Worm (Caenorhabditis elegans) whole organism, L1 larva: ENCODE data around the gene M05D6.2.

Source experiments
- C04F5.9 ChIP-seq: sonication (generic microtip); optimal IDR thresholded peaks from 2 replicates; lab custom pipeline; 2016; ENCODE audit warnings: missing genetic modification characterization, missing compliant biosample characterization
- C16A3.4 ChIP-seq: fragments of 150-350 bp; optimal IDR thresholded peaks from 2 replicates; lab custom pipeline; 2014; ENCODE audit warnings: missing biosample characterization, missing genetic modification characterization
- F16B12.6 ChIP-seq: fragments of 150-350 bp; optimal IDR thresholded peaks from 2 replicates; lab custom pipeline; 2014; ENCODE audit warnings: missing biosample characterization, missing genetic modification characterization
- Y116A8C.19 ChIP-seq: sonication (generic microtip); optimal IDR thresholded peaks from 2 replicates; lab custom pipeline; 2016; ENCODE audit warnings: missing compliant biosample characterization, missing genetic modification characterization, borderline replicate concordance
- aha-1 ChIP-seq: fragments of 150-350 bp; optimal IDR thresholded peaks from 2 replicates; lab custom pipeline; 2014; ENCODE audit warnings: missing biosample characterization, missing genetic modification characterization
- alr-1 ChIP-seq: fragments of 200-800 bp; sonication (Bioruptor generic); optimal IDR thresholded peaks from 2 replicates; lab custom pipeline; 2018; ENCODE audit warnings: borderline replicate concordance, mild to moderate bottlenecking, missing genetic modification characterization, missing compliant biosample characterization
- aly-2 ChIP-seq: fragments of 150-350 bp; optimal IDR thresholded peaks from 2 replicates; lab custom pipeline; 2014; ENCODE audit warnings: missing biosample characterization, missing genetic modification characterization
- blmp-1 ChIP-seq: fragments of 150-350 bp; optimal IDR thresholded peaks from 2 replicates; lab custom pipeline; 2014; ENCODE audit warnings: missing biosample characterization, missing genetic modification characterization
- ceh-82 ChIP-seq, 3 experiments: fragments of 150-350 bp in 1 of 3; sonication (generic microtip) in 2 of 3; optimal IDR thresholded peaks; 2 replicates each; lab custom pipeline; 2014 to 2017; ENCODE audit warnings: missing biosample characterization in 3 of 3, missing genetic modification characterization in 3 of 3
- dpl-1 ChIP-seq, 3 experiments: fragments of 150-350 bp in 2 of 3; sonication (generic microtip) in 1 of 3; optimal IDR thresholded peaks; 2 replicates each; lab custom pipeline; 2014 to 2017; ENCODE audit warnings: missing biosample characterization in 3 of 3, missing genetic modification characterization in 3 of 3, missing genetic modification reagents in 3 of 3
- efl-1 ChIP-seq, 4 experiments: fragments of 150-350 bp; optimal IDR thresholded peaks in 3 of 4; peaks in 1 of 4; 1 replicate in 1 of 4; 2 replicates in 3 of 4; lab custom pipeline; 2014; ENCODE audit warnings: missing biosample characterization in 2 of 4, missing genetic modification characterization in 2 of 4, missing genetic modification reagents in 2 of 4
- egl-27 ChIP-seq, 2 experiments: fragments of 150-350 bp in 1 of 2; sonication (generic microtip); optimal IDR thresholded peaks; 3 replicates each; lab custom pipeline; 2017 to 2018; ENCODE audit warnings: missing biosample characterization in 2 of 2, missing genetic modification characterization in 2 of 2, missing genetic modification reagents in 2 of 2
- elt-2 ChIP-seq: sonication (generic microtip); optimal IDR thresholded peaks from 2 replicates; lab custom pipeline; 2016; ENCODE audit warnings: missing genetic modification characterization, mild to moderate bottlenecking, inconsistent platforms, missing compliant biosample characterization, missing genetic modification reagents
- fkh-10 ChIP-seq: sonication (generic microtip); optimal IDR thresholded peaks from 2 replicates; lab custom pipeline; 2017; ENCODE audit warnings: missing biosample characterization, missing genetic modification reagents, missing genetic modification characterization
- fkh-8 ChIP-seq: sonication (generic microtip); optimal IDR thresholded peaks from 2 replicates; lab custom pipeline; 2016; ENCODE audit warnings: mild to moderate bottlenecking, missing genetic modification characterization, missing compliant biosample characterization
- fos-1 ChIP-seq: fragments of 150-350 bp; optimal IDR thresholded peaks from 2 replicates; lab custom pipeline; 2014; ENCODE audit warnings: missing biosample characterization, missing genetic modification characterization
- hlh-4 ChIP-seq: sonication (generic microtip); optimal IDR thresholded peaks from 2 replicates; lab custom pipeline; 2016; ENCODE audit warnings: mild to moderate bottlenecking, missing genetic modification characterization, missing compliant biosample characterization
- hpl-2 ChIP-seq: fragments of 150-350 bp; optimal IDR thresholded peaks from 2 replicates; lab custom pipeline; 2014; ENCODE audit warnings: missing biosample characterization, missing genetic modification reagents, missing genetic modification characterization
- isw-1 ChIP-seq: fragments of 200-800 bp; sonication (Bioruptor generic); IDR thresholded peaks from 2 replicates; pipeline ENCODE4 v1.3.6; 2022; ENCODE audit warnings: missing genetic modification characterization, missing compliant biosample characterization
- lin-14 ChIP-seq: fragments of 200-800 bp; sonication (Bioruptor generic); optimal IDR thresholded peaks from 2 replicates; lab custom pipeline; 2018; ENCODE audit warnings: mild to moderate bottlenecking, missing genetic modification characterization, moderate library complexity, missing compliant biosample characterization
- lin-15B ChIP-seq: fragments of 150-350 bp; sonication (generic microtip); optimal IDR thresholded peaks from 3 replicates; lab custom pipeline; 2014; ENCODE audit warnings: missing biosample characterization, missing genetic modification characterization
- lin-35 ChIP-seq, 2 experiments: fragments of 150-350 bp; optimal IDR thresholded peaks; 2 replicates each; lab custom pipeline; 2014; ENCODE audit warnings: missing biosample characterization in 2 of 2, missing genetic modification characterization in 2 of 2, missing genetic modification reagents in 2 of 2
- lin-39 ChIP-seq: fragments of 150-350 bp; optimal IDR thresholded peaks from 2 replicates; lab custom pipeline; 2014; ENCODE audit warnings: missing biosample characterization, missing genetic modification reagents, missing genetic modification characterization
- lsy-2 ChIP-seq, 2 experiments: fragments of 150-350 bp; optimal IDR thresholded peaks; 2 replicates each; lab custom pipeline; 2014; ENCODE audit warnings: missing biosample characterization in 2 of 2, missing genetic modification characterization in 2 of 2
- mdl-1 ChIP-seq, 2 experiments: fragments of 150-350 bp; optimal IDR thresholded peaks; 2 replicates each; lab custom pipeline; 2014 to 2017; ENCODE audit warnings: missing biosample characterization in 2 of 2, missing genetic modification characterization in 2 of 2, inconsistent platforms in 1 of 2
- mep-1 ChIP-seq: fragments of 150-350 bp; optimal IDR thresholded peaks from 2 replicates; lab custom pipeline; 2014; ENCODE audit warnings: missing biosample characterization, missing genetic modification characterization
- nhr-11 ChIP-seq: fragments of 150-350 bp; optimal IDR thresholded peaks from 2 replicates; lab custom pipeline; 2014; ENCODE audit warnings: missing biosample characterization, missing genetic modification characterization
- nhr-12 ChIP-seq: sonication (generic microtip); optimal IDR thresholded peaks from 2 replicates; lab custom pipeline; 2017; ENCODE audit warnings: missing biosample characterization, missing genetic modification characterization
- nhr-20 ChIP-seq: sonication (generic microtip); optimal IDR thresholded peaks from 2 replicates; lab custom pipeline; 2016; ENCODE audit warnings: mild to moderate bottlenecking, missing genetic modification characterization, missing compliant biosample characterization
- nhr-47 ChIP-seq: sonication (generic microtip); optimal IDR thresholded peaks from 2 replicates; lab custom pipeline; 2016; ENCODE audit warnings: mild to moderate bottlenecking, missing genetic modification characterization, moderate library complexity, missing compliant biosample characterization
- nhr-71 ChIP-seq: sonication (generic microtip); optimal IDR thresholded peaks from 2 replicates; lab custom pipeline; 2016; ENCODE audit warnings: mild to moderate bottlenecking, missing genetic modification characterization, moderate library complexity, missing compliant biosample characterization
- nhr-76 ChIP-seq: sonication (generic microtip); optimal IDR thresholded peaks from 2 replicates; lab custom pipeline; 2017; ENCODE audit warnings: missing biosample characterization, missing genetic modification characterization
- nhr-84 ChIP-seq: sonication (generic microtip); optimal IDR thresholded peaks from 2 replicates; lab custom pipeline; 2017; ENCODE audit warnings: missing biosample characterization, missing genetic modification characterization
- nhr-85 ChIP-seq: sonication (generic microtip); peaks from one replicate; lab custom pipeline; 2016; ENCODE audit warnings: missing genetic modification characterization, inconsistent platforms, missing compliant biosample characterization
- nhr-90 ChIP-seq: sonication (generic microtip); optimal IDR thresholded peaks from 2 replicates; lab custom pipeline; 2016; ENCODE audit warnings: mild to moderate bottlenecking, missing genetic modification characterization, missing compliant biosample characterization; ENCODE audit not compliant: poor library complexity
- pag-3 ChIP-seq: sonication (generic microtip); optimal IDR thresholded peaks from 2 replicates; lab custom pipeline; 2017; ENCODE audit warnings: missing genetic modification characterization, mild to moderate bottlenecking, missing compliant biosample characterization, antibody characterized with exemption, borderline replicate concordance; ENCODE audit not compliant: insufficient read depth
- pax-3 ChIP-seq: fragments of 200-800 bp; sonication (Bioruptor generic); optimal IDR thresholded peaks from 2 replicates; lab custom pipeline; 2018; ENCODE audit warnings: mild to moderate bottlenecking, missing genetic modification characterization, moderate library complexity, missing compliant biosample characterization
- pqm-1 ChIP-seq: sonication (generic microtip); optimal IDR thresholded peaks from 3 replicates; lab custom pipeline; 2017; ENCODE audit warnings: missing biosample characterization, missing genetic modification characterization
- rnt-1 ChIP-seq: sonication (generic microtip); optimal IDR thresholded peaks from 2 replicates; lab custom pipeline; 2016; ENCODE audit warnings: mild to moderate bottlenecking, missing genetic modification characterization, moderate library complexity, missing compliant biosample characterization
- skn-1 ChIP-seq: fragments of 150-350 bp; optimal IDR thresholded peaks from 2 replicates; lab custom pipeline; 2014; ENCODE audit warnings: missing biosample characterization, missing genetic modification characterization
- snu-23 ChIP-seq: sonication (generic microtip); optimal IDR thresholded peaks from 2 replicates; lab custom pipeline; 2016; ENCODE audit warnings: missing genetic modification characterization, missing compliant biosample characterization
- sptf-1 ChIP-seq: fragments of 150-350 bp; optimal IDR thresholded peaks from 2 replicates; lab custom pipeline; 2014; ENCODE audit warnings: missing biosample characterization, missing genetic modification characterization
- sup-37 ChIP-seq: fragments of 200-800 bp; sonication (Bioruptor generic); optimal IDR thresholded peaks from 2 replicates; lab custom pipeline; 2018; ENCODE audit warnings: mild to moderate bottlenecking, missing genetic modification characterization, missing compliant biosample characterization
- tbx-2 ChIP-seq: sonication (generic microtip); optimal IDR thresholded peaks from 2 replicates; lab custom pipeline; 2016; ENCODE audit warnings: missing genetic modification characterization, missing compliant biosample characterization
- tlp-1 ChIP-seq: fragments of 150-350 bp; optimal IDR thresholded peaks from 2 replicates; lab custom pipeline; 2014; ENCODE audit warnings: missing biosample characterization, missing genetic modification characterization
- unc-130 ChIP-seq: fragments of 150-350 bp; optimal IDR thresholded peaks from 2 replicates; lab custom pipeline; 2017; ENCODE audit warnings: missing biosample characterization, missing genetic modification characterization, inconsistent platforms
- vab-15 ChIP-seq: sonication (generic microtip); optimal IDR thresholded peaks from 2 replicates; lab custom pipeline; 2017; ENCODE audit warnings: missing genotype, mild to moderate bottlenecking, missing genetic modification characterization, missing compliant biosample characterization
- zip-4 ChIP-seq: fragments of 200-800 bp; sonication (Bioruptor generic); optimal IDR thresholded peaks from 2 replicates; lab custom pipeline; 2018; ENCODE audit warnings: mild to moderate bottlenecking, missing genetic modification characterization, moderate library complexity, missing compliant biosample characterization

M05D6.2 gene

DNA sequence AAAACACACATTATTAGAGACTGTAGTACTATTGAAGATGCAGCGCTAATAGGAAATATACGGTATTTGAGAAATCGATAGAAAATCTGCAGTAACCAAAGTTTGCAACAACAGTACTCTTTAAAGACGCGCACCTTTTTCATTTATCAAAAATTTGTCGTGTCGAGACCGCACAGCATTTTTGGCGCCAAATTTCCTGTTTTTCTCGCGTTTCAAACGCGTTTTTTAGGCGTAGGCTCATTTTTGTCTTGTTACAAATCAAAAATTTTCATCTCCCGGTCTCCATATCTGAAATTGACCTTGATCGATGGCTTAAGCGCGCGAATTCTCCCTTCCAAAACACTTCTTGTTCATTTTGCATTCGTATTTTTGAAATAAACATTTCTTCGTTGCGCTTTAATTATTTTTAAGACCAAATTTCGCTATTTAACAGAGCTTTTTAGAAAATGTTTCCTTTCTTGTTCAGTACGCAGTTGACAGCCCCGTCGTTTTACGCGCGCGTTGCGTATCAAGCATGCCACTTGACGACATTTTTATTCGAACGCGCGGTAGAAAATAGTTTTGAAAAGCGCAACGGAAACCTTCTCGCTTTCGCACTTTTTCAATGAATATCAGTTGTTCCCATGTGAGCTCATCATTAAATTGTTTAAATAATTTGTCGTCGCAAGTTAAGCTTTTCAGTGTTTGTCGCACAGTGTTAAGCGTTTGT, 11.1 kb upstream of the M05D6.2 start:
- TF ChIP-seq tlp-1 (no peak), isw-1 (GFP tag; lab: Robert Waterston, UW) (no peak), sup-37 (no peak), efl-1 (optimal IDR thresholded peaks at IDR 0.05; lab: Kevin White, UChicago) (peak; percentile 13 to 27), efl-1 (GFP tag; optimal IDR thresholded peaks at IDR 0.05 in 1 of 2; lab: Kevin White, UChicago) (peak; percentile 28 to 41), dpl-1 (GFP tag; optimal IDR thresholded peaks at IDR 0.05; lab: Kevin White, UChicago) (peak in 2 of 3 experiments; percentile 6 to 59), pag-3 (tag; lab: Kevin White, UChicago) (no peak), lin-39 (no peak), tbx-2 (tag; lab: Kevin White, UChicago) (no peak), blmp-1 (tag; lab: Kevin White, UChicago) (no peak), lin-35 (GFP tag; optimal IDR thresholded peaks at IDR 0.05; lab: Kevin White, UChicago) (peak; percentile 13 to 55), lsy-2 (tag; optimal IDR thresholded peaks at IDR 0.05; lab: Kevin White, UChicago) (no peak), F16B12.6 (tag; lab: Kevin White, UChicago) (peak; percentile 60)

- no peak for TF ChIP-seq fkh-8 (tag; lab: Kevin White, UChicago)
- TF ChIP-seq fkh-10 (GFP tag; lab: Kevin White, UChicago): no peak
- TF ChIP-seq skn-1: peak; percentile 50
- TF ChIP-seq rnt-1 (tag; lab: Kevin White, UChicago): no peak
- TF ChIP-seq lin-15B (tag; lab: Kevin White, UChicago): no peak
- no peak for TF ChIP-seq snu-23 (GFP tag; lab: Kevin White, UChicago)
- TF ChIP-seq vab-15 (tag; lab: Kevin White, UChicago): no peak
- TF ChIP-seq egl-27 (tag; optimal IDR thresholded peaks at IDR 0.05; lab: Kevin White, UChicago): no peak
- TF ChIP-seq unc-130: no peak
- no peak for TF ChIP-seq efl-1 (optimal IDR thresholded peaks at IDR 0.05; lab: Kevin White, UChicago)
- TF ChIP-seq efl-1 (GFP tag; optimal IDR thresholded peaks at IDR 0.05 in 1 of 2; lab: Kevin White, UChicago): peak; percentile 19 to 57
- TF ChIP-seq lin-14: peak; percentile 55
- no peak for TF ChIP-seq mep-1 (tag; lab: Kevin White, UChicago)
- peak; percentile 2 for TF ChIP-seq nhr-47 (tag; lab: Kevin White, UChicago)
- no peak for TF ChIP-seq Y116A8C.19 (tag; lab: Kevin White, UChicago)
- TF ChIP-seq nhr-11 (tag; lab: Kevin White, UChicago): no peak
- peak; percentile 70 for TF ChIP-seq zip-4 (GFP tag; lab: Kevin White, UChicago)
- TF ChIP-seq pqm-1 (tag; lab: Kevin White, UChicago): no peak
- no peak for TF ChIP-seq sptf-1
- TF ChIP-seq hlh-4 (tag; lab: Kevin White, UChicago): no peak
- no peak for TF ChIP-seq hpl-2 (GFP tag; lab: Kevin White, UChicago)
- no peak for TF ChIP-seq aha-1
- TF ChIP-seq tbx-2 (tag; lab: Kevin White, UChicago): no peak
- TF ChIP-seq nhr-12 (tag; lab: Kevin White, UChicago): no peak
- no peak for TF ChIP-seq alr-1
- TF ChIP-seq nhr-71 (tag; lab: Kevin White, UChicago): peak; percentile 14
- TF ChIP-seq fos-1 (tag; lab: Kevin White, UChicago): no peak
- peak; percentile 48 for TF ChIP-seq nhr-85 (tag; lab: Kevin White, UChicago)
- no peak for TF ChIP-seq nhr-76 (tag; lab: Kevin White, UChicago)
- no peak for TF ChIP-seq C16A3.4 (tag; lab: Kevin White, UChicago)
- TF ChIP-seq lsy-2 (tag; optimal IDR thresholded peaks at IDR 0.05; lab: Kevin White, UChicago): peak in 1 of 2 experiments; percentile 33
- TF ChIP-seq elt-2 (tag; lab: Kevin White, UChicago): no peak
- TF ChIP-seq aly-2: no peak
- TF ChIP-seq tlp-1: no peak
- no peak for TF ChIP-seq nhr-20 (tag; lab: Kevin White, UChicago)
- TF ChIP-seq F16B12.6 (tag; lab: Kevin White, UChicago): peak; percentile 48
- no peak for TF ChIP-seq C04F5.9 (tag; lab: Kevin White, UChicago)
- TF ChIP-seq sup-37: no peak
- TF ChIP-seq pax-3 (tag; lab: Kevin White, UChicago): no peak
- peak in 1 of 3 experiments; percentile 32 for TF ChIP-seq ceh-82 (tag; optimal IDR thresholded peaks at IDR 0.05; lab: Kevin White, UChicago)
- TF ChIP-seq blmp-1 (tag; lab: Kevin White, UChicago): peak; percentile 1
- no peak for TF ChIP-seq nhr-90 (tag; lab: Kevin White, UChicago)
- no peak for TF ChIP-seq nhr-84 (tag; lab: Kevin White, UChicago)
- peak in 1 of 2 experiments; percentile 25 for TF ChIP-seq mdl-1 (tag; optimal IDR thresholded peaks at IDR 0.05; lab: Kevin White, UChicago)
These were observed 10.5 kb upstream of the M05D6.2 start, which contains the start of gene zyg-9 for ce11 chrII:8457438-8457837. Gene zyg-9, plus strand, starts transcription at chrII:8457818.
